Worm (Caenorhabditis elegans) whole organism, early embryonic: Measurements from ENCODE around the gene grsp-2.
A peak's percentile ranks its signal among the peaks of the same experiment; 100 is the strongest.

Experiments used
- B0310.2 ChIP-seq: sonication (generic microtip); optimal IDR thresholded peaks from 2 replicates; lab custom pipeline; 2016; ENCODE audit warnings: mild to moderate bottlenecking, missing genetic modification characterization, missing compliant biosample characterization
- F13C5.2 ChIP-seq: sonication (generic microtip); optimal IDR thresholded peaks from 2 replicates; lab custom pipeline; 2017; ENCODE audit warnings: mild to moderate bottlenecking, missing genetic modification characterization, inconsistent platforms, missing compliant biosample characterization
- aly-1 ChIP-seq: sonication (generic microtip); optimal IDR thresholded peaks from 2 replicates; lab custom pipeline; 2016; ENCODE audit warnings: missing genetic modification characterization, missing compliant biosample characterization
- ama-1 ChIP-seq: fragments of 150-350 bp; optimal IDR thresholded peaks from 2 replicates; lab custom pipeline; 2014
- ceh-13 ChIP-seq: fragments of 200-800 bp; sonication (Bioruptor generic); optimal IDR thresholded peaks from 2 replicates; lab custom pipeline; 2018; ENCODE audit warnings: mild to moderate bottlenecking, missing genetic modification characterization, missing compliant biosample characterization
- ceh-36 ChIP-seq: sonication (generic microtip); optimal IDR thresholded peaks from 2 replicates; lab custom pipeline; 2016; ENCODE audit warnings: missing genetic modification characterization, inconsistent platforms, missing compliant biosample characterization
- ets-7 ChIP-seq: sonication (generic microtip); optimal IDR thresholded peaks from 2 replicates; lab custom pipeline; 2016; ENCODE audit warnings: missing genotype, missing genetic modification characterization, missing compliant biosample characterization
- flt-1 ChIP-seq: fragments of 200-800 bp; sonication (Bioruptor generic); IDR thresholded peaks from 2 replicates; pipeline ENCODE4 v1.3.6; 2022; ENCODE audit warnings: missing genetic modification characterization, missing compliant biosample characterization
- hmbx-1 ChIP-seq: sonication (generic microtip); optimal IDR thresholded peaks from 2 replicates; lab custom pipeline; 2016; ENCODE audit warnings: mild to moderate bottlenecking, missing genetic modification characterization, missing compliant biosample characterization
- hmg-4 ChIP-seq: fragments of 200-800 bp; sonication (Bioruptor generic); optimal IDR thresholded peaks from 2 replicates; lab custom pipeline; 2018; ENCODE audit warnings: mild to moderate bottlenecking, missing genetic modification characterization, missing compliant biosample characterization
- hnd-1 ChIP-seq: sonication (generic microtip); optimal IDR thresholded peaks from 2 replicates; lab custom pipeline; 2016; ENCODE audit warnings: missing genetic modification characterization, missing compliant biosample characterization
- pes-1 ChIP-seq: fragments of 200-800 bp; sonication (Bioruptor generic); IDR thresholded peaks from 2 replicates; pipeline ENCODE4 v1.3.6; 2022; ENCODE audit warnings: missing genetic modification reagents, missing genetic modification characterization, missing compliant biosample characterization
- scrt-1 ChIP-seq: fragments of 200-800 bp; sonication (Bioruptor generic); IDR thresholded peaks from 2 replicates; pipeline ENCODE4 v1.3.6; 2022; ENCODE audit warnings: missing genetic modification characterization, missing compliant biosample characterization
- sea-1 ChIP-seq: fragments of 200-800 bp; sonication (Bioruptor generic); conservative IDR thresholded peaks from 2 replicates; pipeline ENCODE4 v1.3.6; 2022; ENCODE audit warnings: missing genetic modification characterization, missing compliant biosample characterization
- tbx-11 ChIP-seq: fragments of 200-800 bp; sonication (Bioruptor generic); IDR thresholded peaks from 2 replicates; pipeline ENCODE4 v1.3.6; 2022; ENCODE audit warnings: missing genetic modification characterization, missing compliant biosample characterization
- tbx-37 ChIP-seq: fragments of 200-800 bp; sonication (Bioruptor generic); conservative IDR thresholded peaks from 2 replicates; pipeline ENCODE4 v1.3.6; 2022; ENCODE audit warnings: missing genetic modification reagents, missing genetic modification characterization, missing compliant biosample characterization
- tra-4 ChIP-seq: sonication (generic microtip); optimal IDR thresholded peaks from 2 replicates; lab custom pipeline; 2017; ENCODE audit warnings: missing genetic modification characterization, missing compliant biosample characterization

grsp-2 gene

ce11 chrIV:8844457-8844856, 28.3 kb downstream of the grsp-2 start, which contains the start of gene T11B7.2:
T11B7.2 (minus strand) TSS chrIV:8844557.
- TF ChIP-seq hmbx-1 (tag; lab: Kevin White, UChicago), result no peak
- no peak for TF ChIP-seq ets-7

- TF ChIP-seq aly-1 (tag; lab: Kevin White, UChicago) (no peak), pes-1 (GFP tag; lab: Robert Waterston, UW) (no peak), B0310.2 (no peak), ceh-13 (GFP tag; lab: Kevin White, UChicago) (no peak), F13C5.2 (no peak), tra-4 (tag; lab: Kevin White, UChicago) (no peak), ceh-36 (no peak), tbx-37 (GFP tag; lab: Robert Waterston, UW) (no peak), sea-1 (GFP tag; lab: Robert Waterston, UW) (no peak), ama-1 (no peak), scrt-1 (no peak), hnd-1 (tag; lab: Kevin White, UChicago) (no peak), tbx-11 (GFP tag; lab: Robert Waterston, UW) (no peak), hmg-4 (GFP tag; lab: Kevin White, UChicago) (no peak), hmbx-1 (tag; lab: Kevin White, UChicago) (no peak), ets-7 (no peak), flt-1 (GFP tag; lab: Robert Waterston, UW) (no peak)
Measured at ce11 chrIV:8845922-8846321, 29.8 kb downstream of the grsp-2 start.

- TF ChIP-seq tbx-37 (GFP tag; lab: Robert Waterston, UW), result no peak
- no peak for TF ChIP-seq pes-1 (GFP tag; lab: Robert Waterston, UW)
- no peak for TF ChIP-seq scrt-1
- TF ChIP-seq ama-1, result no peak
- TF ChIP-seq hnd-1 (tag; lab: Kevin White, UChicago), result no peak
- TF ChIP-seq ets-7, result no peak
- TF ChIP-seq ceh-13 (GFP tag; lab: Kevin White, UChicago), result no peak
- TF ChIP-seq flt-1 (GFP tag; lab: Robert Waterston, UW), result no peak
- no peak for TF ChIP-seq B0310.2
- TF ChIP-seq F13C5.2, result no peak
- no peak for TF ChIP-seq aly-1 (tag; lab: Kevin White, UChicago)
- no peak for TF ChIP-seq tbx-11 (GFP tag; lab: Robert Waterston, UW)
Measured at ce11 chrIV:8847918-8848317, 31.8 kb downstream of the grsp-2 start, which contains the start of gene col-118. col-118 (plus strand) TSS chrIV:8848218.

ce11 chrIV:8848983-8849382, 32.9 kb downstream of the grsp-2 start:
- TF ChIP-seq aly-1 (tag; lab: Kevin White, UChicago) (no peak), hmg-4 (GFP tag; lab: Kevin White, UChicago) (no peak), pes-1 (GFP tag; lab: Robert Waterston, UW) (no peak), tbx-11 (GFP tag; lab: Robert Waterston, UW) (no peak), hmbx-1 (tag; lab: Kevin White, UChicago) (no peak)

- TF ChIP-seq aly-1 (tag; lab: Kevin White, UChicago), result peak; percentile 48
- TF ChIP-seq ceh-36, result no peak
Measured at ce11 chrIV:8850807-8851206, 34.7 kb downstream of the grsp-2 start.

- no peak for TF ChIP-seq tra-4 (tag; lab: Kevin White, UChicago)
- no peak for TF ChIP-seq scrt-1
- TF ChIP-seq B0310.2, result no peak
- no peak for TF ChIP-seq flt-1 (GFP tag; lab: Robert Waterston, UW)
- TF ChIP-seq sea-1 (GFP tag; lab: Robert Waterston, UW), result no peak
- TF ChIP-seq tbx-11 (GFP tag; lab: Robert Waterston, UW), result no peak
- no peak for TF ChIP-seq tbx-37 (GFP tag; lab: Robert Waterston, UW)
- TF ChIP-seq pes-1 (GFP tag; lab: Robert Waterston, UW), result no peak
- TF ChIP-seq F13C5.2, result no peak
- no peak for TF ChIP-seq hmg-4 (GFP tag; lab: Kevin White, UChicago)
- TF ChIP-seq ets-7, result no peak
- TF ChIP-seq hnd-1 (tag; lab: Kevin White, UChicago), result no peak
- no peak for TF ChIP-seq hmbx-1 (tag; lab: Kevin White, UChicago)
- no peak for TF ChIP-seq ama-1
- TF ChIP-seq ceh-36, result no peak
- no peak for TF ChIP-seq ceh-13 (GFP tag; lab: Kevin White, UChicago)
Measured at ce11 chrIV:8852194-8852593, 36.1 kb downstream of the grsp-2 start, which contains the start of gene alp-1. alp-1 (plus strand) TSS chrIV:8852494.

ce11 chrIV:8853301-8853700, 37.2 kb downstream of the grsp-2 start:
- TF ChIP-seq F13C5.2, result no peak
- TF ChIP-seq tbx-11 (GFP tag; lab: Robert Waterston, UW), result no peak
- no peak for TF ChIP-seq scrt-1
- no peak for TF ChIP-seq flt-1 (GFP tag; lab: Robert Waterston, UW)
- TF ChIP-seq tra-4 (tag; lab: Kevin White, UChicago), result no peak
- no peak for TF ChIP-seq ets-7
- TF ChIP-seq aly-1 (tag; lab: Kevin White, UChicago), result no peak
- no peak for TF ChIP-seq B0310.2
- TF ChIP-seq pes-1 (GFP tag; lab: Robert Waterston, UW), result no peak
- no peak for TF ChIP-seq ama-1
- TF ChIP-seq ceh-13 (GFP tag; lab: Kevin White, UChicago), result no peak
- TF ChIP-seq hnd-1 (tag; lab: Kevin White, UChicago), result no peak

- no peak for TF ChIP-seq tbx-11 (GFP tag; lab: Robert Waterston, UW)
- TF ChIP-seq hnd-1 (tag; lab: Kevin White, UChicago), result no peak
- TF ChIP-seq ama-1, result no peak
- no peak for TF ChIP-seq ets-7
- no peak for TF ChIP-seq ceh-36
- no peak for TF ChIP-seq pes-1 (GFP tag; lab: Robert Waterston, UW)
- TF ChIP-seq F13C5.2, result no peak
- no peak for TF ChIP-seq aly-1 (tag; lab: Kevin White, UChicago)
- TF ChIP-seq tbx-37 (GFP tag; lab: Robert Waterston, UW), result no peak
- TF ChIP-seq B0310.2, result no peak
- TF ChIP-seq flt-1 (GFP tag; lab: Robert Waterston, UW), result no peak
- no peak for TF ChIP-seq hmbx-1 (tag; lab: Kevin White, UChicago)
- no peak for TF ChIP-seq scrt-1
Measured at ce11 chrIV:8855963-8856362, 39.8 kb downstream of the grsp-2 start, which contains the start of gene T11B7.5. T11B7.5 (minus strand) TSS chrIV:8856063.
